Fruit fly (Drosophila melanogaster) whole organism, adult: ENCODE measurements around the gene E5.

Experiments
- CG33017 ChIP-seq: fragments of 200-800 bp; sonication (Bioruptor generic); optimal IDR thresholded peaks from 2 replicates; lab custom pipeline; 2018; ENCODE audit warnings: missing biosample characterization, mild to moderate bottlenecking, missing genetic modification characterization, moderate library complexity
- toe ChIP-seq: fragments of 200-800 bp; sonication (Bioruptor generic); optimal IDR thresholded peaks from 2 replicates; lab custom pipeline; 2016; ENCODE audit warnings: missing biosample characterization, missing genetic modification characterization

- TF ChIP-seq toe (no peak), CG33017 (no peak)
Observed at dm6 chr3R:13845250-13845699, 29.4 kb downstream of the E5 start.
